Worm (Caenorhabditis elegans) whole organism, L2 larva: Measurements from ENCODE around the gene F08G12.5.

ENCODE experiments used
- C34F6.9 ChIP-seq: fragments of 150-350 bp; optimal IDR thresholded peaks from 2 replicates; lab custom pipeline; 2014; ENCODE audit warnings: missing biosample characterization, missing genetic modification characterization
- R02D3.7 ChIP-seq: fragments of 150-350 bp; optimal IDR thresholded peaks from 2 replicates; lab custom pipeline; 2014; ENCODE audit warnings: missing biosample characterization, missing genetic modification characterization
- Y55F3AM.14 ChIP-seq: fragments of 200-800 bp; sonication (Bioruptor generic); optimal IDR thresholded peaks from 2 replicates; lab custom pipeline; 2018; ENCODE audit warnings: mild to moderate bottlenecking, missing genetic modification characterization, missing compliant biosample characterization
- ZK546.5 ChIP-seq: sonication (generic microtip); optimal IDR thresholded peaks from 2 replicates; lab custom pipeline; 2017; ENCODE audit warnings: missing biosample characterization, missing genetic modification characterization
- ama-1 ChIP-seq: fragments of 150-350 bp; optimal IDR thresholded peaks from 2 replicates; lab custom pipeline; 2018; ENCODE audit warnings: inconsistent platforms
- blmp-1 ChIP-seq: sonication (generic microtip); optimal IDR thresholded peaks from 2 replicates; lab custom pipeline; 2017; ENCODE audit warnings: missing genetic modification characterization, mild to moderate bottlenecking, missing compliant biosample characterization, antibody characterized with exemption, moderate library complexity; ENCODE audit not compliant: insufficient read depth
- ceh-16 ChIP-seq: fragments of 150-350 bp; optimal IDR thresholded peaks from 2 replicates; lab custom pipeline; 2014; ENCODE audit warnings: missing biosample characterization, missing genetic modification characterization
- ceh-82 ChIP-seq: fragments of 150-350 bp; optimal IDR thresholded peaks from 2 replicates; lab custom pipeline; 2014; ENCODE audit warnings: missing biosample characterization, missing genetic modification characterization
- crh-2 ChIP-seq: sonication (generic microtip); optimal IDR thresholded peaks from 2 replicates; lab custom pipeline; 2017; ENCODE audit warnings: missing biosample characterization, missing genetic modification characterization
- dmd-4 ChIP-seq: sonication (generic microtip); optimal IDR thresholded peaks from 2 replicates; lab custom pipeline; 2017; ENCODE audit warnings: missing biosample characterization, missing genetic modification characterization
- egl-27 ChIP-seq: sonication (generic microtip); optimal IDR thresholded peaks from 3 replicates; lab custom pipeline; 2017; ENCODE audit warnings: missing biosample characterization, missing genetic modification reagents, missing genetic modification characterization
- elt-1 ChIP-seq: fragments of 150-350 bp; optimal IDR thresholded peaks from 2 replicates; lab custom pipeline; 2014; ENCODE audit warnings: missing biosample characterization, missing genetic modification characterization
- elt-3 ChIP-seq: sonication (generic microtip); optimal IDR thresholded peaks from 2 replicates; lab custom pipeline; 2017; ENCODE audit warnings: missing biosample characterization, missing genetic modification characterization
- fos-1 ChIP-seq: fragments of 150-350 bp; optimal IDR thresholded peaks from 2 replicates; lab custom pipeline; 2014; ENCODE audit warnings: missing biosample characterization, missing genetic modification characterization
- lin-11 ChIP-seq: fragments of 150-350 bp; sonication (generic microtip); optimal IDR thresholded peaks from 2 replicates; lab custom pipeline; 2014; ENCODE audit warnings: missing biosample characterization, missing genetic modification characterization, inconsistent platforms, mixed read lengths
- lin-13 ChIP-seq: fragments of 150-350 bp; optimal IDR thresholded peaks from 2 replicates; lab custom pipeline; 2014; ENCODE audit warnings: missing biosample characterization, missing genetic modification reagents, missing genetic modification characterization
- lin-39 ChIP-seq: fragments of 150-350 bp; optimal IDR thresholded peaks from 2 replicates; lab custom pipeline; 2014; ENCODE audit warnings: missing biosample characterization, missing genetic modification reagents, missing genetic modification characterization
- lsy-2 ChIP-seq, 2 experiments: fragments of 150-350 bp in 1 of 2; sonication (generic microtip) in 1 of 2; optimal IDR thresholded peaks; 2 replicates each; lab custom pipeline; 2014 to 2017; ENCODE audit warnings: missing biosample characterization in 2 of 2, missing genetic modification characterization in 2 of 2
- mab-5 ChIP-seq: fragments of 150-350 bp; optimal IDR thresholded peaks from 2 replicates; lab custom pipeline; 2014; ENCODE audit warnings: missing biosample characterization, missing genetic modification characterization
- mbf-1 ChIP-seq: sonication (generic microtip); optimal IDR thresholded peaks from 2 replicates; lab custom pipeline; 2017; ENCODE audit warnings: missing biosample characterization, missing genetic modification characterization
- mdl-1 ChIP-seq, 2 experiments: fragments of 150-350 bp in 1 of 2; sonication (generic microtip) in 1 of 2; optimal IDR thresholded peaks; 2 replicates each; lab custom pipeline; 2017; ENCODE audit warnings: missing biosample characterization in 2 of 2, missing genetic modification characterization in 2 of 2
- nhr-10 ChIP-seq: sonication (generic microtip); optimal IDR thresholded peaks from 2 replicates; lab custom pipeline; 2017; ENCODE audit warnings: missing biosample characterization, missing genetic modification characterization
- nhr-11 ChIP-seq: fragments of 150-350 bp; optimal IDR thresholded peaks from 2 replicates; lab custom pipeline; 2014; ENCODE audit warnings: missing biosample characterization, missing genetic modification characterization
- nhr-12 ChIP-seq: fragments of 150-350 bp; optimal IDR thresholded peaks from 2 replicates; lab custom pipeline; 2014; ENCODE audit warnings: missing biosample characterization, missing genetic modification characterization
- nhr-21 ChIP-seq: fragments of 150-350 bp; optimal IDR thresholded peaks from 2 replicates; lab custom pipeline; 2014; ENCODE audit warnings: missing biosample characterization, missing genetic modification characterization
- nhr-23 ChIP-seq: fragments of 150-350 bp; optimal IDR thresholded peaks from 2 replicates; lab custom pipeline; 2014; ENCODE audit warnings: missing biosample characterization, missing genetic modification reagents, missing genetic modification characterization
- nhr-237 ChIP-seq: fragments of 150-350 bp; optimal IDR thresholded peaks from 2 replicates; lab custom pipeline; 2014; ENCODE audit warnings: missing biosample characterization, missing genetic modification characterization
- nhr-25 ChIP-seq: fragments of 150-350 bp; sonication (generic microtip); optimal IDR thresholded peaks from 3 replicates; lab custom pipeline; 2014; ENCODE audit warnings: missing biosample characterization, missing genetic modification characterization
- nhr-6 ChIP-seq: fragments of 150-350 bp; optimal IDR thresholded peaks from 2 replicates; lab custom pipeline; 2014; ENCODE audit warnings: missing biosample characterization, missing genetic modification characterization
- nhr-77 ChIP-seq: fragments of 150-350 bp; optimal IDR thresholded peaks from 2 replicates; lab custom pipeline; 2014; ENCODE audit warnings: missing biosample characterization, missing genetic modification characterization
- skn-1 ChIP-seq: sonication (generic microtip); optimal IDR thresholded peaks from 2 replicates; lab custom pipeline; 2017; ENCODE audit warnings: missing biosample characterization, missing genetic modification characterization
- sma-9 ChIP-seq, 2 experiments: fragments of 150-350 bp in 1 of 2; sonication (generic microtip) in 1 of 2; optimal IDR thresholded peaks; 2 replicates each; lab custom pipeline; 2014 to 2016; ENCODE audit warnings: missing genetic modification characterization in 2 of 2, mild to moderate bottlenecking in 1 of 2, missing biosample characterization in 1 of 2, missing compliant biosample characterization in 1 of 2, missing genetic modification reagents in 1 of 2, moderate library complexity in 1 of 2
- unc-39 ChIP-seq: fragments of 150-350 bp; optimal IDR thresholded peaks from 2 replicates; lab custom pipeline; 2014; ENCODE audit warnings: missing biosample characterization, missing genetic modification characterization
- unc-62 ChIP-seq: fragments of 150-350 bp; optimal IDR thresholded peaks from 2 replicates; lab custom pipeline; 2014; ENCODE audit warnings: missing biosample characterization, missing genetic modification reagents, missing genetic modification characterization
- ztf-1 ChIP-seq: fragments of 200-800 bp; sonication (Bioruptor generic); conservative IDR thresholded peaks from 2 replicates; pipeline ENCODE4 v1.3.6; 2022; ENCODE audit warnings: missing genetic modification characterization, missing compliant biosample characterization
- ztf-11 ChIP-seq: sonication (generic microtip); optimal IDR thresholded peaks from 2 replicates; lab custom pipeline; 2017; ENCODE audit warnings: missing biosample characterization, missing genetic modification characterization
- ztf-4 ChIP-seq: fragments of 150-350 bp; optimal IDR thresholded peaks from 2 replicates; lab custom pipeline; 2014; ENCODE audit warnings: missing biosample characterization, missing genetic modification characterization

F08G12.5 gene

DNA sequence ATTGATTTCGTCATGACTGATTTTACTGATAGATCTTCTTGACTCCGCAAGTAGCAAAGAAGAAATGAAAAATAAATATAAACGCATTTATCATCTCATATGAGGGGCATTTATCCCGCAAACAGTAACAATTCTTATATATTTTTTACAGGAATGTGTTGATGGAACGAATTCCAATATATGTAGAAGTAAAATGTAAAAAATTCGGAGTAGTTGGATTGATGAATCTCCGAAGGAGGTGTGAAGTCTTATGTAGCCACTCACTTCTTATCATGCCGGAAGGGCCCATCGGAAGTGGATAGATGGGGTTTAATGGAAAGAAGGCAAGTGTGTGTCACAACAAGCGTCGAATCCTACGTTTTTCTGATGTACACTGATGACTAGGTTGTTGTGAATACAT, 27.7 kb upstream of the F08G12.5 start, which contains the start of gene gcy-9:
gcy-9 (minus strand) TSS at position 101 of the 400 bp plus-strand sequence.
- TF ChIP-seq fos-1 (tag; lab: Kevin White, UChicago) (no peak), skn-1 (tag; lab: Kevin White, UChicago) (no peak), ztf-1 (GFP tag; lab: Robert Waterston, UW) (no peak), dmd-4 (tag; lab: Kevin White, UChicago) (no peak), mbf-1 (no peak), ZK546.5 (tag; lab: Kevin White, UChicago) (no peak), egl-27 (tag; lab: Kevin White, UChicago) (no peak), nhr-21 (tag; lab: Kevin White, UChicago) (no peak), Y55F3AM.14 (GFP tag; lab: Kevin White, UChicago) (no peak), nhr-25 (no peak), lin-13 (GFP tag; lab: Kevin White, UChicago) (no peak), lin-39 (tag; lab: Kevin White, UChicago) (no peak), crh-2 (tag; lab: Kevin White, UChicago) (no peak), elt-3 (tag; lab: Kevin White, UChicago) (no peak), sma-9 (GFP tag; optimal IDR thresholded peaks at IDR 0.05; lab: Kevin White, UChicago) (no peak), sma-9 (tag; optimal IDR thresholded peaks at IDR 0.05; lab: Kevin White, UChicago) (no peak), nhr-11 (no peak), R02D3.7 (tag; lab: Kevin White, UChicago) (no peak), nhr-12 (tag; lab: Kevin White, UChicago) (no peak), nhr-23 (tag; lab: Kevin White, UChicago) (no peak), unc-39 (tag; lab: Kevin White, UChicago) (no peak)

DNA sequence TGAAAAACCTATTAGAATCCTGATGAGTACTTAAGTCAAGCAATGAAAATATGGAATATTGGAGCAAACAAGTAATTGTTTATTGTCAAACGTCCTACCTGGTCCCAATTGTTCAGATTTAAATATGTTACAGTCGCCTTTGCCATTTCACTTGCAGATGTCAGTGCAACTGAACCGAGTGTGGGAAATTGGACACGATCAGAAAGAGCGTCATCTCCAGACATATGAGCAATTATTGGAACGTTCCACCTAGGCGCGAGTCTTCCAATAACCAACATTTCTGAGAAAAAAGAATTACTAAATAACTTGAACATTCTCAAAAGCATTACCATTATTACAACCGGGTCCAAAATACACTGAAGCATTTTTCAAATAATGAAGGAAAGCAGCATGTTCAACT, 27.0 kb upstream of the F08G12.5 start:
- no peak for TF ChIP-seq dmd-4 (tag; lab: Kevin White, UChicago)
- no peak for TF ChIP-seq mbf-1
- no peak for TF ChIP-seq nhr-25
- TF ChIP-seq C34F6.9 (tag; lab: Kevin White, UChicago) = no peak
- no peak for TF ChIP-seq ztf-11
- TF ChIP-seq fos-1 (tag; lab: Kevin White, UChicago) = no peak

DNA sequence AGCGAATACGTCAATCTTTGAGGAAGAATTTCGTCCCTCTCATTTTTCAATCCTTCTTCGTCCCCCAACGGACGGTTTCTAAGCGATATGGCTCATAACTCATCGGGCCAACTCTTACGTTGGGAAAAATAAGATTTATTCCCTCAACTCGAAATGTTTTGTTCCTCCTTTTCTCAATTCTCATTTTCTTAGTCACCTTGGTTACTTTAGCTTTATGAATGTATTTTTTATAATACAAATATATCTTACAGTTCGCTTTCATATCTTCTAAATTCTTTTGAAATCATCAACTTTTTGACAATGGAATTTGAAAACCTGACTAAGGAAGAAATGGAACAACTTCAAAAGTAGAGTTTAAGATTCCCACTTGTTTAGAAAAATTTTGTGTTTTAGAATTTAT, 19.3 kb upstream of the F08G12.5 start, which contains the start of gene npr-9:
npr-9 (plus strand) TSS at position 301 of the 400 bp plus-strand sequence.
- TF ChIP-seq ceh-82 (tag; lab: Kevin White, UChicago) (no peak), elt-1 (no peak), ztf-1 (GFP tag; lab: Robert Waterston, UW) (no peak), nhr-10 (tag; lab: Kevin White, UChicago) (no peak), ztf-4 (tag; lab: Kevin White, UChicago) (no peak), skn-1 (tag; lab: Kevin White, UChicago) (no peak), unc-62 (no peak), elt-3 (tag; lab: Kevin White, UChicago) (no peak), nhr-25 (no peak), nhr-237 (no peak), C34F6.9 (tag; lab: Kevin White, UChicago) (no peak), ZK546.5 (tag; lab: Kevin White, UChicago) (no peak), nhr-77 (no peak), lsy-2 (tag; optimal IDR thresholded peaks at IDR 0.05; lab: Kevin White, UChicago) (no peak), ceh-16 (no peak)

DNA sequence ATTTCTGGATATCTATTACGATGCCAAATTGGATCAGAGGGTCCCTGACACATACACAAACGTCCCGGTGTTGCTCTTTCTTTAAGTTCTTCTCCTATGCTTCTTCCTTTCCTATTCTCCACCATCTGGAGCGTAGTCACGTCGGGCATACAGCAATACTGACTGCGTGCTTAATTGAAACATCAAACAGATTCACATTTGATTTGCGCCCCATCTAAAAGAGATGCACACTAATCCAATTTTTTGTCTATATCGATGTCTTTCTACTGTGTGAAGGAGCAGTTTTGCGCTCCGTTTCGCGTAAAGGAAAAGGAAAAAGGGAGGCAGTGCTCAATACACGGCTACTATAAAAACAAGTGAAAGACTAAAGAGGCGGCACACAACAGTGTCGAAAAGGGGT, 18.6 kb upstream of the F08G12.5 start:
- no peak for TF ChIP-seq R02D3.7 (tag; lab: Kevin White, UChicago)
- TF ChIP-seq sma-9 (GFP tag; optimal IDR thresholded peaks at IDR 0.05; lab: Kevin White, UChicago) = no peak
- TF ChIP-seq sma-9 (tag; optimal IDR thresholded peaks at IDR 0.05; lab: Kevin White, UChicago) = no peak
- TF ChIP-seq nhr-77 = no peak
- no peak for TF ChIP-seq elt-3 (tag; lab: Kevin White, UChicago)
- no peak for TF ChIP-seq mdl-1 (tag; optimal IDR thresholded peaks at IDR 0.05; lab: Kevin White, UChicago)
- no peak for TF ChIP-seq crh-2 (tag; lab: Kevin White, UChicago)
- no peak for TF ChIP-seq fos-1 (tag; lab: Kevin White, UChicago)
- TF ChIP-seq nhr-23 (tag; lab: Kevin White, UChicago) = no peak
- no peak for TF ChIP-seq ama-1 (lab: Kevin White, UChicago)
- no peak for TF ChIP-seq lin-11
- no peak for TF ChIP-seq nhr-21 (tag; lab: Kevin White, UChicago)
- no peak for TF ChIP-seq ztf-11
- TF ChIP-seq mab-5 (tag; lab: Kevin White, UChicago) = no peak
- TF ChIP-seq nhr-12 (tag; lab: Kevin White, UChicago) = no peak
- no peak for TF ChIP-seq blmp-1 (tag; lab: Kevin White, UChicago)
- TF ChIP-seq nhr-6 (tag; lab: Kevin White, UChicago) = no peak
- no peak for TF ChIP-seq elt-1
- TF ChIP-seq, all 48 proteins: peak for 0
